Fruit fly (Drosophila melanogaster) whole organism, prepupa: Measurements from ENCODE around the gene Tbh.

ENCODE experiments used
- Blimp-1 ChIP-seq: fragments of 200-800 bp; sonication (Bioruptor generic); optimal IDR thresholded peaks from 3 replicates; lab custom pipeline; 2017; ENCODE audit warnings: missing biosample characterization, missing genetic modification characterization, mild to moderate bottlenecking, moderate library complexity, missing genetic modification reagents
- CG10669 ChIP-seq: fragments of 200-800 bp; sonication (Bioruptor generic); optimal IDR thresholded peaks from 3 replicates; lab custom pipeline; 2018; ENCODE audit warnings: missing biosample characterization, mild to moderate bottlenecking, missing genetic modification characterization, moderate library complexity
- CG1621 ChIP-seq: fragments of 200-800 bp; sonication (Bioruptor generic); optimal IDR thresholded peaks from 3 replicates; lab custom pipeline; 2018; ENCODE audit warnings: missing biosample characterization, mild to moderate bottlenecking, missing genetic modification characterization
- CG31627 ChIP-seq: fragments of 200-800 bp; sonication (Bioruptor generic); optimal IDR thresholded peaks from 3 replicates; lab custom pipeline; 2016; ENCODE audit warnings: missing biosample characterization, missing genetic modification characterization
- CG32006 ChIP-seq: fragments of 200-800 bp; sonication (Bioruptor generic); optimal IDR thresholded peaks from 3 replicates; lab custom pipeline; 2017; ENCODE audit warnings: missing biosample characterization, mild to moderate bottlenecking, missing genetic modification characterization
- CG34406 ChIP-seq: fragments of 200-800 bp; sonication (Bioruptor generic); optimal IDR thresholded peaks from 3 replicates; lab custom pipeline; 2016; ENCODE audit warnings: missing biosample characterization, missing genetic modification characterization
- CG3919 ChIP-seq: fragments of 200-800 bp; sonication (Bioruptor generic); optimal IDR thresholded peaks from 3 replicates; lab custom pipeline; 2016; ENCODE audit warnings: missing biosample characterization, missing genetic modification characterization
- CG6163 ChIP-seq: fragments of 200-800 bp; sonication (Bioruptor generic); IDR thresholded peaks from 3 replicates; pipeline ENCODE4 v1.3.6; 2022; ENCODE audit warnings: missing biosample characterization, missing genetic modification characterization
- CG6276 ChIP-seq: fragments of 200-800 bp; sonication (Bioruptor generic); optimal IDR thresholded peaks from 2 replicates; lab custom pipeline; 2017; ENCODE audit warnings: missing biosample characterization, mild to moderate bottlenecking, missing genetic modification characterization
- CG6792 ChIP-seq: fragments of 200-800 bp; sonication (Bioruptor generic); optimal IDR thresholded peaks from 3 replicates; lab custom pipeline; 2016; ENCODE audit warnings: missing biosample characterization, missing genetic modification characterization
- CG6808 ChIP-seq: fragments of 200-800 bp; sonication (Bioruptor generic); optimal IDR thresholded peaks from 3 replicates; lab custom pipeline; 2017; ENCODE audit warnings: missing biosample characterization, missing genetic modification characterization, mild to moderate bottlenecking, moderate library complexity, missing genetic modification reagents
- CG6854 ChIP-seq: fragments of 200-800 bp; sonication (Bioruptor generic); optimal IDR thresholded peaks from 2 replicates; lab custom pipeline; 2017; ENCODE audit warnings: missing biosample characterization, mild to moderate bottlenecking, missing genetic modification characterization
- CG7368 ChIP-seq: fragments of 200-800 bp; sonication (Bioruptor generic); optimal IDR thresholded peaks from 3 replicates; lab custom pipeline; 2016; ENCODE audit warnings: missing biosample characterization, missing genetic modification characterization
- CG8119 ChIP-seq: fragments of 200-800 bp; sonication (Bioruptor generic); IDR thresholded peaks from 3 replicates; pipeline ENCODE4 v1.3.6; 2022; ENCODE audit warnings: missing biosample characterization, missing genetic modification characterization
- CG8632 ChIP-seq: fragments of 200-800 bp; sonication (Bioruptor generic); optimal IDR thresholded peaks from 3 replicates; lab custom pipeline; 2016; ENCODE audit warnings: missing biosample characterization, missing genetic modification characterization
- CG9139 ChIP-seq: fragments of 200-800 bp; sonication (Bioruptor generic); optimal IDR thresholded peaks from 3 replicates; lab custom pipeline; 2017; ENCODE audit warnings: missing biosample characterization, mild to moderate bottlenecking, missing genetic modification characterization
- Eip75B ChIP-seq: fragments of 200-800 bp; sonication (Bioruptor generic); optimal IDR thresholded peaks from 3 replicates; lab custom pipeline; 2016; ENCODE audit warnings: missing biosample characterization, missing genetic modification characterization
- Eip78C ChIP-seq: fragments of 200-800 bp; sonication (Bioruptor generic); peaks from one replicate; lab custom pipeline; 2016; ENCODE audit warnings: missing biosample characterization, missing genetic modification characterization
- Eip93F ChIP-seq: fragments of 200-800 bp; sonication (Bioruptor generic); optimal IDR thresholded peaks from 2 replicates; lab custom pipeline; 2016; ENCODE audit warnings: missing biosample characterization, mild to moderate bottlenecking, missing genetic modification characterization
- Ets96B ChIP-seq: fragments of 200-800 bp; optimal IDR thresholded peaks from 2 replicates; lab custom pipeline; 2019; ENCODE audit warnings: missing biosample characterization, mild to moderate bottlenecking, missing genetic modification characterization, moderate library complexity
- Hr39 ChIP-seq: fragments of 200-800 bp; sonication (Bioruptor generic); optimal IDR thresholded peaks from 2 replicates; lab custom pipeline; 2016; ENCODE audit warnings: missing biosample characterization, missing genetic modification characterization
- Hr4 ChIP-seq: fragments of 200-800 bp; sonication (Bioruptor generic); optimal IDR thresholded peaks from 3 replicates; lab custom pipeline; 2016; ENCODE audit warnings: missing biosample characterization, missing genetic modification characterization
- Met ChIP-seq: fragments of 200-800 bp; sonication (Bioruptor generic); optimal IDR thresholded peaks from 3 replicates; lab custom pipeline; 2016; ENCODE audit warnings: missing biosample characterization, missing genetic modification characterization
- OdsH ChIP-seq: fragments of 200-800 bp; sonication (Bioruptor generic); optimal IDR thresholded peaks from 3 replicates; lab custom pipeline; 2016; ENCODE audit warnings: missing biosample characterization, missing genetic modification characterization
- Smox ChIP-seq: fragments of 200-800 bp; sonication (Bioruptor generic); optimal IDR thresholded peaks from 3 replicates; lab custom pipeline; 2016; ENCODE audit warnings: missing biosample characterization, missing genetic modification characterization
- Sox15 ChIP-seq: fragments of 200-800 bp; sonication (Bioruptor generic); optimal IDR thresholded peaks from 3 replicates; lab custom pipeline; 2016; ENCODE audit warnings: missing biosample characterization, missing genetic modification characterization
- acj6 ChIP-seq: fragments of 200-800 bp; sonication (Bioruptor generic); optimal IDR thresholded peaks from 3 replicates; lab custom pipeline; 2016; ENCODE audit warnings: missing biosample characterization, missing genetic modification characterization
- dsx ChIP-seq: fragments of 200-800 bp; optimal IDR thresholded peaks from 3 replicates; lab custom pipeline; 2019; ENCODE audit warnings: missing biosample characterization, mild to moderate bottlenecking, missing genetic modification characterization, moderate library complexity; ENCODE audit not compliant: poor library complexity, severe bottlenecking
- esn ChIP-seq: fragments of 200-800 bp; sonication (Bioruptor generic); optimal IDR thresholded peaks from 2 replicates; lab custom pipeline; 2016; ENCODE audit warnings: missing biosample characterization, mild to moderate bottlenecking, missing genetic modification characterization, moderate library complexity
- fd85E ChIP-seq: fragments of 200-800 bp; sonication (Bioruptor generic); optimal IDR thresholded peaks from 3 replicates; lab custom pipeline; 2016; ENCODE audit warnings: missing biosample characterization, missing genetic modification characterization
- lz ChIP-seq: fragments of 200-800 bp; sonication (Bioruptor generic); optimal IDR thresholded peaks from 3 replicates; lab custom pipeline; 2016; ENCODE audit warnings: missing biosample characterization, missing genetic modification characterization
- pdm3 ChIP-seq: fragments of 200-800 bp; sonication (Bioruptor generic); optimal IDR thresholded peaks from 3 replicates; lab custom pipeline; 2016; ENCODE audit warnings: missing biosample characterization, missing genetic modification characterization
- salr ChIP-seq, 2 experiments: fragments of 200-800 bp; sonication (Bioruptor generic); optimal IDR thresholded peaks; 3 replicates each; lab custom pipeline; 2016 to 2018; ENCODE audit warnings: missing biosample characterization in 2 of 2, missing genetic modification characterization in 2 of 2, mild to moderate bottlenecking in 1 of 2
- spab ChIP-seq: fragments of 200-800 bp; sonication (Bioruptor generic); optimal IDR thresholded peaks from 2 replicates; lab custom pipeline; 2017; ENCODE audit warnings: missing biosample characterization, mild to moderate bottlenecking, missing genetic modification characterization, missing genetic modification reagents
- ss ChIP-seq, 2 experiments: fragments of 200-800 bp; sonication (Bioruptor generic); optimal IDR thresholded peaks; 2 replicates in 1 of 2; 3 replicates in 1 of 2; lab custom pipeline; 2017 to 2018; ENCODE audit warnings: mild to moderate bottlenecking in 2 of 2, missing biosample characterization in 2 of 2, missing genetic modification characterization in 2 of 2, moderate library complexity in 1 of 2
- svp ChIP-seq: fragments of 200-800 bp; sonication (Bioruptor generic); peaks from one replicate; lab custom pipeline; 2016; ENCODE audit warnings: missing biosample characterization, missing genetic modification characterization
- topi ChIP-seq: fragments of 200-800 bp; sonication (Bioruptor generic); optimal IDR thresholded peaks from 3 replicates; lab custom pipeline; 2016; ENCODE audit warnings: missing biosample characterization, missing genetic modification characterization
- vri ChIP-seq: fragments of 200-800 bp; sonication (Bioruptor generic); optimal IDR thresholded peaks from 3 replicates; lab custom pipeline; 2016; ENCODE audit warnings: missing biosample characterization, mild to moderate bottlenecking, missing genetic modification characterization

The Tbh gene

DNA sequence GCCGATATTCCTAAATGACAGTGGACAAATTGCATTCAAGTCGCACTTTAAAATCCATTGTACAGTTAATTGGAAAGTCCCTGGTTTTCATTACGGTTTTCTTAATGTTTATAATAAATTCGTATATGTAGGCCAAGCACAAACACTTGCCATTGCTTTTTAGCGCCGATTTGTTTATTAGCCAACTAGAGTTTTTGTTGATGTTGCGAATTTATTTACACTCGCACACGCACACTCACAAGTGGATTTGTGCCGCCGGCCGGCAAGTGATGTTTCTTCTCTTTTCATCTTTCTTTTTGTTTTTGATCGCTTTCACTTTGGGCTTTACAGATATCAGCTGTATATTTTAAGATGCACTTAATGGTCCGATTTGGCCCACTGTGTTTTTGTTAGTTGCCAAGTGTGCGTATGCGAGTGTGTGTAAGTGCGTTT, 61.8 kb downstream of the Tbh start (continued):
- TF ChIP-seq fd85E (GFP tag; lab: Kevin White, UChicago) (no peak), CG10669 (peak; percentile 76), CG8119 (GFP tag; lab: Robert Waterston, UW) (peak; percentile 68), lz (GFP tag; lab: Kevin White, UChicago) (peak; percentile 77), Hr39 (GFP tag; lab: Kevin White, UChicago) (peak; percentile 80), Eip75B (GFP tag; lab: Kevin White, UChicago) (peak; percentile 84), CG6792 (GFP tag; lab: Kevin White, UChicago) (peak; percentile 56), acj6 (GFP tag; lab: Kevin White, UChicago) (peak; percentile 75), CG7368 (GFP tag; lab: Kevin White, UChicago) (peak; percentile 50), CG3919 (GFP tag; lab: Kevin White, UChicago) (peak; percentile 65), salr (GFP tag; optimal IDR thresholded peaks at IDR 0.05; lab: Kevin White, UChicago) (peak; percentile 46 to 80), Sox15 (GFP tag; lab: Kevin White, UChicago) (peak; percentile 74), svp (GFP tag; lab: Kevin White, UChicago) (peak; percentile 89), CG32006 (GFP tag; lab: Kevin White, UChicago) (peak; percentile 92), dsx (peak; percentile 30), CG6163 (GFP tag; lab: Robert Waterston, UW) (peak; percentile 61), CG31627 (peak; percentile 82), CG6276 (GFP tag; lab: Kevin White, UChicago) (peak; percentile 78), OdsH (GFP tag; lab: Kevin White, UChicago) (peak; percentile 78), Ets96B (tag; lab: Kevin White, UChicago) (peak; percentile 66), CG34406 (GFP tag; lab: Kevin White, UChicago) (peak; percentile 74), Blimp-1 (GFP tag; lab: Kevin White, UChicago) (peak; percentile 57), Hr4 (peak; percentile 70)

DNA sequence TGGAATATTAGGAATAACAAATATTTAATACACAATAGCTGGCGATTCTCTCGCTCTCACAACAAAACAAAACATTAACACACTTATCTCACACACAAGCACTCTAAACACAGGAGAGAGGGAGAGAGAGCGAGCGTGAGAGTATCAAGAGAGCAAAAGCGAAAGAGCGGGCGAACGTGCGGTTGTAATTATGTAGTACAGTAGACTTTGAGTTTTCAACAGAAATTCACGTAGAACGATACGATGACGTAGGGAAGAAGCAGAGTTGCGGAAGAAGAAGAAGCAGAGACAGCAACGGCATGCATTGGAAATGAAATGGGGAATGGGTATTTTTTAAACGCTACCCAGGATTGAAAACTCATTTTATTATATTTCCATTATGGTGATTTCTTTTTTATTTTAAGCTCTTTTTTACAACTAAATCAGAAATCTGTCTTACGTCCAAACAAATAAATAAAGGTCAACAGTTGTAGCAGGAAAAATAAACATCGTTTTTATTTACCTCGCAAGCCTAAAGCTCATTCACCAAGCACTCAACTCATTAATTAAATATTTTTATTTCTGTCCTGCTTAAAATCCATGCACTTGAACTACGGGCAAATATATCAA, 62.4 kb downstream of the Tbh start:
- TF ChIP-seq CG1621: no peak
- TF ChIP-seq CG8632: no peak
- TF ChIP-seq Met (GFP tag; lab: Kevin White, UChicago): peak; percentile 19
- peak in 1 of 2 experiments; percentile 13 for TF ChIP-seq ss (GFP tag; optimal IDR thresholded peaks at IDR 0.05; lab: Kevin White, UChicago)
- TF ChIP-seq spab (GFP tag; lab: Kevin White, UChicago): no peak
- no peak for TF ChIP-seq CG6276 (GFP tag; lab: Kevin White, UChicago)
- TF ChIP-seq CG6792 (GFP tag; lab: Kevin White, UChicago): no peak
- TF ChIP-seq CG7368 (GFP tag; lab: Kevin White, UChicago): no peak
- TF ChIP-seq pdm3 (GFP tag; lab: Kevin White, UChicago): no peak
- TF ChIP-seq lz (GFP tag; lab: Kevin White, UChicago): no peak
- peak; percentile 24 for TF ChIP-seq CG9139 (GFP tag; lab: Kevin White, UChicago)
- TF ChIP-seq vri (GFP tag; lab: Kevin White, UChicago): peak; percentile 18
- peak; percentile 26 for TF ChIP-seq Eip93F (GFP tag; lab: Kevin White, UChicago)
- TF ChIP-seq topi (GFP tag; lab: Kevin White, UChicago): no peak
- no peak for TF ChIP-seq esn (GFP tag; lab: Kevin White, UChicago)
- peak in 1 of 2 experiments; percentile 14 for TF ChIP-seq salr (GFP tag; optimal IDR thresholded peaks at IDR 0.05; lab: Kevin White, UChicago)
- TF ChIP-seq Smox (GFP tag; lab: Kevin White, UChicago): no peak
- TF ChIP-seq Eip78C (GFP tag; lab: Kevin White, UChicago): peak; percentile 50
- no peak for TF ChIP-seq OdsH (GFP tag; lab: Kevin White, UChicago)
- TF ChIP-seq CG6808: peak; percentile 16
- TF ChIP-seq CG6854 (GFP tag; lab: Kevin White, UChicago): peak; percentile 34
- peak; percentile 51 for TF ChIP-seq svp (GFP tag; lab: Kevin White, UChicago)
- TF ChIP-seq fd85E (GFP tag; lab: Kevin White, UChicago): no peak
- no peak for TF ChIP-seq Blimp-1 (GFP tag; lab: Kevin White, UChicago)
